Fruit fly (Drosophila melanogaster): Measurements from ENCODE around the gene CG8128.
A peak's percentile ranks its signal among the peaks of the same experiment; 100 is the strongest.

The CG8128 gene

DNA sequence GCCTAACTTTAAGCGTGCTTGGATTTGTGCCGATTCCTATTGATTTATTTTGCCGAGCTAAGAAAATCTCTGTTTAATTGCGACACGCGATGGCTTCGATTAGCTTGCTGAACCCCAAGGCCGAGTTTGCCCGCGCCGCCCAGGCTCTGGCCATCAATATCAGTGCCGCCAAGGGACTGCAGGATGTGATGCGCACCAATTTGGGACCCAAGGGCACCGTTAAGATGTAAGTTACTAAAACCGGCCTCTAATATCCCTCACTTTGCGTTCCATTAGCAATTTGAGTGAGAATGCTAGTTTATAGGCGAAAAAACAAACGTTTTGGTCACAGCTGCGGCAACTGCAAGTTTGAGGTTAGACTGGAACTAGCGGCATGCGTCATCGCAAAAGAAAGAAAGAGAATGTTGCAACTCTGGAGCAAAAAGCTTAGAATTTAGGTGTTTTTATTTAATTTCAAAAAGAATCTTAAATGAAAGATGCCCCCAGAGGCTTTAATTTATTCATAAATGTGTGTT, 49.4 kb downstream of the CG8128 start:
- no peak for TF ChIP-seq CG10669 (GFP tag; optimal IDR thresholded peaks at IDR 0.05)
- no peak for TF ChIP-seq fd59A (GFP tag; optimal IDR thresholded peaks at IDR 0.05)
- no peak for TF ChIP-seq Ets21C (GFP tag; optimal IDR thresholded peaks at IDR 0.05)
- TF ChIP-seq pdm3 (GFP tag; optimal IDR thresholded peaks at IDR 0.05) = no peak
- no peak for TF ChIP-seq Sox14 (GFP tag; optimal IDR thresholded peaks at IDR 0.05)
- no peak for TF ChIP-seq esn (GFP tag; optimal IDR thresholded peaks at IDR 0.05)
- no peak for TF ChIP-seq CG34406 (GFP tag; optimal IDR thresholded peaks at IDR 0.05)
- no peak for TF ChIP-seq Blimp-1 (GFP tag; optimal IDR thresholded peaks at IDR 0.05)
- TF ChIP-seq CG1621 (tag; optimal IDR thresholded peaks at IDR 0.05) = no peak
- TF ChIP-seq CG8632 (GFP tag; optimal IDR thresholded peaks at IDR 0.05) = no peak
- no peak for TF ChIP-seq Hr39 (GFP tag; optimal IDR thresholded peaks at IDR 0.05)
- no peak for TF ChIP-seq cyc (GFP tag; optimal IDR thresholded peaks at IDR 0.05)

DNA sequence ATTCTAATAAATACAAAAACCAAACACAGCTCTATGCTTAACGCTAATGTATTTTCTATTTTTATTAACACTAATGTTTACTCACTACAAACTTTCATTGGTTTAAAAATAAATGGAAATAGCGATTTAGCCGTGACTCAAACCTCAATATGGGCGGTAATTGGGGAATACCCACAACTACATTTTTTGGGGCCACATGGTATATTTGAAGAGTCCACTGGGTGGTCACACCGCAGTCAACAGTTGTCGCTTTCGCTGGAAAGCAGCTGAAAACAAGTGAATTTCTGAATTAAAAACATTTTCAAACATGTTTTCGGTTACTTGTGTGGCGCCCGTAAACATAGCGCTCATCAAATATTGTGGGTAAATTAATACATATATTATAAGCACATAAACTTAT, 51.7 kb downstream of the CG8128 start, which contains the start of gene Mvd:
Gene Mvd, plus strand, starts transcription at position 222 of the 400 bp plus-strand sequence.
- TF ChIP-seq Blimp-1 (GFP tag; optimal IDR thresholded peaks at IDR 0.05) = peak; percentile 65
- TF ChIP-seq Eip78C (GFP tag) = peak; percentile 64
- no peak for TF ChIP-seq OdsH (GFP tag; optimal IDR thresholded peaks at IDR 0.05)
- peak; percentile 6 for TF ChIP-seq CG3032 (tag; optimal IDR thresholded peaks at IDR 0.05)
- TF ChIP-seq fkh (GFP tag; optimal IDR thresholded peaks at IDR 0.05) = peak; percentile 90
